Worm (Caenorhabditis elegans): ENCODE data around the gene C50B6.9.

C50B6.9 gene

ce11 chrV:13358823-13359592 is 22.8 kb downstream of the C50B6.9 start, which contains the start of gene F32H5.3:
TSS of gene F32H5.3 (plus strand) at chrV:13359335.
- no peak for TF ChIP-seq unc-62 (GFP tag; optimal IDR thresholded peaks at IDR 0.05)

- TF ChIP-seq unc-62 (GFP tag; optimal IDR thresholded peaks at IDR 0.05): no peak
Observed at ce11 chrV:13360254-13360653, 24.1 kb downstream of the C50B6.9 start, which contains the start of gene F32H5.4. TSS of gene F32H5.4 (plus strand) at chrV:13360554.

- no peak for TF ChIP-seq unc-62 (GFP tag; optimal IDR thresholded peaks at IDR 0.05)
Observed at ce11 chrV:13363415-13363814, 27.2 kb downstream of the C50B6.9 start, which contains the start of gene srg-46. TSS of gene srg-46 (plus strand) at chrV:13363715.

- no peak for TF ChIP-seq unc-62 (GFP tag; optimal IDR thresholded peaks at IDR 0.05)
Observed at ce11 chrV:13364227-13364626, 28.1 kb downstream of the C50B6.9 start.

ce11 chrV:13366488-13366887 is 30.3 kb downstream of the C50B6.9 start:
- no peak for TF ChIP-seq unc-62 (GFP tag; optimal IDR thresholded peaks at IDR 0.05)

ce11 chrV:13367024-13367423 is 30.9 kb downstream of the C50B6.9 start, which contains the start of gene srx-125:
TSS of gene srx-125 (plus strand) at chrV:13367324.
- TF ChIP-seq unc-62 (GFP tag; optimal IDR thresholded peaks at IDR 0.05): no peak

- TF ChIP-seq unc-62 (GFP tag; optimal IDR thresholded peaks at IDR 0.05): no peak
Observed at ce11 chrV:13369663-13370062, 33.5 kb downstream of the C50B6.9 start.

- no peak for TF ChIP-seq unc-62 (GFP tag; optimal IDR thresholded peaks at IDR 0.05)
Observed at ce11 chrV:13370265-13370664, 34.1 kb downstream of the C50B6.9 start.

ce11 chrV:13371336-13371735 is 35.2 kb downstream of the C50B6.9 start:
- no peak for TF ChIP-seq unc-62 (GFP tag; optimal IDR thresholded peaks at IDR 0.05)

- no peak for TF ChIP-seq unc-62 (GFP tag; optimal IDR thresholded peaks at IDR 0.05)
Observed at ce11 chrV:13372821-13373220, 36.7 kb downstream of the C50B6.9 start.

ce11 chrV:13373643-13374042 is 37.5 kb downstream of the C50B6.9 start:
- no peak for TF ChIP-seq unc-62 (GFP tag; optimal IDR thresholded peaks at IDR 0.05)

ce11 chrV:13374532-13374931 is 38.4 kb downstream of the C50B6.9 start:
- TF ChIP-seq unc-62 (GFP tag; optimal IDR thresholded peaks at IDR 0.05): no peak

- TF ChIP-seq unc-62 (GFP tag; optimal IDR thresholded peaks at IDR 0.05): no peak
Observed at ce11 chrV:13375861-13376260, 39.7 kb downstream of the C50B6.9 start.

ce11 chrV:13377130-13377529 is 41.0 kb downstream of the C50B6.9 start:
- no peak for TF ChIP-seq unc-62 (GFP tag; optimal IDR thresholded peaks at IDR 0.05)

- TF ChIP-seq unc-62 (GFP tag; optimal IDR thresholded peaks at IDR 0.05): no peak
Observed at ce11 chrV:13380178-13380577, 44.0 kb downstream of the C50B6.9 start, which contains the start of gene ifbp-1. TSS of gene ifbp-1 (minus strand) at chrV:13380262.

ce11 chrV:13380980-13381379 is 44.8 kb downstream of the C50B6.9 start, which contains the start of gene cpz-2:
TSS of gene cpz-2 (plus strand) at chrV:13381189.
- no peak for TF ChIP-seq unc-62 (GFP tag; optimal IDR thresholded peaks at IDR 0.05)

- no peak for TF ChIP-seq unc-62 (GFP tag; optimal IDR thresholded peaks at IDR 0.05)
Observed at ce11 chrV:13385798-13386197, 49.6 kb downstream of the C50B6.9 start, which contains the start of gene gcy-34. TSS of gene gcy-34 (minus strand) at chrV:13385898.

All from whole organism, dauer.